Fruit fly (Drosophila melanogaster) ovary, adult (tissue): ENCODE measurements around the gene Cyp28c1.

Experiments used
- CG17801 ChIP-seq: fragments of 200-800 bp; optimal IDR thresholded peaks from 2 replicates; lab custom pipeline; 2019; ENCODE audit warnings: missing biosample characterization, mild to moderate bottlenecking, missing genetic modification characterization, moderate library complexity; ENCODE audit not compliant: partially characterized antibody

The Cyp28c1 gene

dm6 chrX:11817183-11817972 is 22.0 kb upstream of the Cyp28c1 start:
- TF ChIP-seq CG17801 (GFP tag; lab: Kevin White, UChicago) = peak; percentile 85

- TF ChIP-seq CG17801 (GFP tag; lab: Kevin White, UChicago) = peak; percentile 94
These were observed 21.2 kb upstream of the Cyp28c1 start for dm6 chrX:11818047-11818766.

- TF ChIP-seq CG17801 (GFP tag; lab: Kevin White, UChicago) = no peak
These were observed 20.7 kb upstream of the Cyp28c1 start for dm6 chrX:11818767-11819089.

- no peak for TF ChIP-seq CG17801 (GFP tag; lab: Kevin White, UChicago)
These were observed 20.1 kb upstream of the Cyp28c1 start for dm6 chrX:11819241-11819862.

dm6 chrX:11820284-11821075 is 18.9 kb upstream of the Cyp28c1 start:
- peak; percentile 83 for TF ChIP-seq CG17801 (GFP tag; lab: Kevin White, UChicago)

dm6 chrX:11821946-11822345 is 17.5 kb upstream of the Cyp28c1 start:
- peak; percentile 31 for TF ChIP-seq CG17801 (GFP tag; lab: Kevin White, UChicago)

- TF ChIP-seq CG17801 (GFP tag; lab: Kevin White, UChicago) = peak; percentile 83
These were observed 16.4 kb upstream of the Cyp28c1 start for dm6 chrX:11823003-11823402.

dm6 chrX:11828336-11829007 is 10.9 kb upstream of the Cyp28c1 start:
- no peak for TF ChIP-seq CG17801 (GFP tag; lab: Kevin White, UChicago)

- TF ChIP-seq CG17801 (GFP tag; lab: Kevin White, UChicago) = no peak
These were observed 1.5 kb upstream of the Cyp28c1 start, which contains the start of gene CG15741 for dm6 chrX:11837926-11838325. Gene CG15741, minus strand, starts transcription at chrX:11838026.

- TF ChIP-seq CG17801 (GFP tag; lab: Kevin White, UChicago) = no peak
These were observed 2.4 kb downstream of the Cyp28c1 start for dm6 chrX:11841702-11842378.

- no peak for TF ChIP-seq CG17801 (GFP tag; lab: Kevin White, UChicago)
These were observed 6.8 kb downstream of the Cyp28c1 start, which contains the start of gene CG15740 for dm6 chrX:11846049-11846718. Gene CG15740, minus strand, starts transcription at chrX:11846099.

- no peak for TF ChIP-seq CG17801 (GFP tag; lab: Kevin White, UChicago)
These were observed 9.3 kb downstream of the Cyp28c1 start for dm6 chrX:11848507-11849264.
